Worm (Caenorhabditis elegans) whole organism, young adult: Measurements from ENCODE around the gene B0403.6.

Experiments used
- B0019.2 ChIP-seq: fragments of 200-800 bp; sonication (Bioruptor generic); conservative IDR thresholded peaks from 2 replicates; pipeline ENCODE4 v1.3.6; 2022; ENCODE audit warnings: missing genetic modification reagents, missing genetic modification characterization, missing compliant biosample characterization
- D2030.7 ChIP-seq: fragments of 200-800 bp; sonication (Bioruptor generic); IDR thresholded peaks from 2 replicates; pipeline ENCODE4 v1.3.6; 2022; ENCODE audit warnings: missing genetic modification reagents, missing genetic modification characterization, missing compliant biosample characterization
- F57A8.1 ChIP-seq: fragments of 200-800 bp; sonication (Bioruptor generic); optimal IDR thresholded peaks from 2 replicates; lab custom pipeline; 2018; ENCODE audit warnings: mild to moderate bottlenecking, missing genetic modification characterization, moderate library complexity, missing compliant biosample characterization
- akir-1 ChIP-seq: fragments of 200-800 bp; sonication (Bioruptor generic); optimal IDR thresholded peaks from 2 replicates; lab custom pipeline; 2018; ENCODE audit warnings: mild to moderate bottlenecking, missing genetic modification characterization, moderate library complexity, missing compliant biosample characterization
- ccch-3 ChIP-seq: fragments of 200-800 bp; sonication (Bioruptor generic); optimal IDR thresholded peaks from 2 replicates; lab custom pipeline; 2018; ENCODE audit warnings: mild to moderate bottlenecking, missing genetic modification characterization, missing compliant biosample characterization
- ceh-100 ChIP-seq: fragments of 200-800 bp; sonication (Bioruptor generic); IDR thresholded peaks from 2 replicates; pipeline ENCODE4 v1.3.6; 2022; ENCODE audit warnings: missing genetic modification reagents, missing genetic modification characterization, missing compliant biosample characterization
- efl-1 ChIP-seq: fragments of 150-350 bp; optimal IDR thresholded peaks from 2 replicates; lab custom pipeline; 2014; ENCODE audit warnings: missing biosample characterization, missing genetic modification reagents, missing genetic modification characterization
- hmg-20 ChIP-seq: fragments of 200-800 bp; sonication (Bioruptor generic); IDR thresholded peaks from 2 replicates; pipeline ENCODE4 v1.3.6; 2022; ENCODE audit warnings: missing genetic modification reagents, missing genetic modification characterization, missing compliant biosample characterization
- nfya-2 ChIP-seq: fragments of 200-800 bp; sonication (Bioruptor generic); IDR thresholded peaks from 2 replicates; pipeline ENCODE4 v1.3.6; 2022; ENCODE audit warnings: missing genetic modification reagents, missing genetic modification characterization, missing compliant biosample characterization
- nhr-80 ChIP-seq: sonication (generic microtip); optimal IDR thresholded peaks from 2 replicates; lab custom pipeline; 2016; ENCODE audit warnings: missing genetic modification characterization, missing compliant biosample characterization

DNA sequence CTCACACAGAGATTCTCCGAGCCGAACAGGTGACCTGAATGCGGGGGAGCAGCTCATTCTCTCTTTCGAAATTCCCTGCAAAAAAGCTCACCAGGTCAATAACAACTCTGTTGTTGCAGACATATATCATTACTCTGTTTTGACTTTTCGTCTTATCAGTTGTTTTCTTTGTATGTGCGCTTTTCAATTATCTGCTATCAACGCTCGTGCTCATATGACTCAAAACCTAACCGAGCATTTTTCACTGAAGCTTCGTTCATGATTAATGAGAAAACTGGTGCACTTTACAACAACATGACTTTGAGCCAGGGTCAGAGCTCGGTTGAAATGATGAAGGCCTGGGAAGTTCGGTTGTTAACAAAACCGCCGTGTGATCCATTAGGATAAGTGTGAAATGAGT lies 1.3 kb upstream of the B0403.6 start:
- TF ChIP-seq nfya-2 (GFP tag; lab: Robert Waterston, UW) (no peak), F57A8.1 (GFP tag; lab: Kevin White, UChicago) (no peak), nhr-80 (no peak), B0019.2 (GFP tag; lab: Robert Waterston, UW) (no peak), efl-1 (GFP tag; lab: Kevin White, UChicago) (no peak), ceh-100 (GFP tag; lab: Robert Waterston, UW) (no peak), D2030.7 (GFP tag; lab: Robert Waterston, UW) (no peak), hmg-20 (GFP tag; lab: Robert Waterston, UW) (no peak), ccch-3 (GFP tag; lab: Kevin White, UChicago) (no peak), akir-1 (no peak)
